Fruit fly (Drosophila melanogaster) whole organism, prepupa: ENCODE measurements around the gene CG4619.

Experiments
- Blimp-1 ChIP-seq: fragments of 200-800 bp; sonication (Bioruptor generic); optimal IDR thresholded peaks from 3 replicates; lab custom pipeline; 2017; ENCODE audit warnings: missing biosample characterization, missing genetic modification characterization, mild to moderate bottlenecking, moderate library complexity, missing genetic modification reagents
- CG10631 ChIP-seq: fragments of 200-800 bp; sonication (Bioruptor generic); optimal IDR thresholded peaks from 2 replicates; lab custom pipeline; 2016; ENCODE audit warnings: missing biosample characterization, missing genetic modification characterization
- CG10669 ChIP-seq: fragments of 200-800 bp; sonication (Bioruptor generic); optimal IDR thresholded peaks from 3 replicates; lab custom pipeline; 2018; ENCODE audit warnings: missing biosample characterization, mild to moderate bottlenecking, missing genetic modification characterization, moderate library complexity
- CG11902 ChIP-seq: fragments of 200-800 bp; sonication (Bioruptor generic); optimal IDR thresholded peaks from 3 replicates; lab custom pipeline; 2016; ENCODE audit warnings: missing biosample characterization, missing genetic modification characterization
- CG15336 ChIP-seq: fragments of 200-800 bp; sonication (Bioruptor generic); IDR thresholded peaks from 2 replicates; pipeline ENCODE4 v1.3.6; 2022; ENCODE audit warnings: missing biosample characterization, missing genetic modification characterization
- CG1621 ChIP-seq: fragments of 200-800 bp; sonication (Bioruptor generic); optimal IDR thresholded peaks from 3 replicates; lab custom pipeline; 2018; ENCODE audit warnings: missing biosample characterization, mild to moderate bottlenecking, missing genetic modification characterization
- CG16779 ChIP-seq: fragments of 200-800 bp; sonication (Bioruptor generic); optimal IDR thresholded peaks from 3 replicates; lab custom pipeline; 2017; ENCODE audit warnings: missing biosample characterization, mild to moderate bottlenecking, missing genetic modification characterization
- CG31627 ChIP-seq: fragments of 200-800 bp; sonication (Bioruptor generic); optimal IDR thresholded peaks from 3 replicates; lab custom pipeline; 2016; ENCODE audit warnings: missing biosample characterization, missing genetic modification characterization
- CG32006 ChIP-seq: fragments of 200-800 bp; sonication (Bioruptor generic); optimal IDR thresholded peaks from 3 replicates; lab custom pipeline; 2017; ENCODE audit warnings: missing biosample characterization, mild to moderate bottlenecking, missing genetic modification characterization
- CG34406 ChIP-seq: fragments of 200-800 bp; sonication (Bioruptor generic); optimal IDR thresholded peaks from 3 replicates; lab custom pipeline; 2016; ENCODE audit warnings: missing biosample characterization, missing genetic modification characterization
- CG3919 ChIP-seq: fragments of 200-800 bp; sonication (Bioruptor generic); optimal IDR thresholded peaks from 3 replicates; lab custom pipeline; 2016; ENCODE audit warnings: missing biosample characterization, missing genetic modification characterization
- CG4318 ChIP-seq: fragments of 200-800 bp; sonication (Bioruptor generic); optimal IDR thresholded peaks from 3 replicates; lab custom pipeline; 2017; ENCODE audit warnings: missing biosample characterization, mild to moderate bottlenecking, missing genetic modification characterization
- CG6276 ChIP-seq: fragments of 200-800 bp; sonication (Bioruptor generic); optimal IDR thresholded peaks from 2 replicates; lab custom pipeline; 2017; ENCODE audit warnings: missing biosample characterization, mild to moderate bottlenecking, missing genetic modification characterization
- CG6792 ChIP-seq: fragments of 200-800 bp; sonication (Bioruptor generic); optimal IDR thresholded peaks from 3 replicates; lab custom pipeline; 2016; ENCODE audit warnings: missing biosample characterization, missing genetic modification characterization
- CG6808 ChIP-seq: fragments of 200-800 bp; sonication (Bioruptor generic); optimal IDR thresholded peaks from 3 replicates; lab custom pipeline; 2017; ENCODE audit warnings: missing biosample characterization, missing genetic modification characterization, mild to moderate bottlenecking, moderate library complexity, missing genetic modification reagents
- CG6854 ChIP-seq: fragments of 200-800 bp; sonication (Bioruptor generic); optimal IDR thresholded peaks from 2 replicates; lab custom pipeline; 2017; ENCODE audit warnings: missing biosample characterization, mild to moderate bottlenecking, missing genetic modification characterization
- CG7368 ChIP-seq: fragments of 200-800 bp; sonication (Bioruptor generic); optimal IDR thresholded peaks from 3 replicates; lab custom pipeline; 2016; ENCODE audit warnings: missing biosample characterization, missing genetic modification characterization
- CG8119 ChIP-seq: fragments of 200-800 bp; sonication (Bioruptor generic); IDR thresholded peaks from 3 replicates; pipeline ENCODE4 v1.3.6; 2022; ENCODE audit warnings: missing biosample characterization, missing genetic modification characterization
- CG8632 ChIP-seq: fragments of 200-800 bp; sonication (Bioruptor generic); optimal IDR thresholded peaks from 3 replicates; lab custom pipeline; 2016; ENCODE audit warnings: missing biosample characterization, missing genetic modification characterization
- CG9139 ChIP-seq: fragments of 200-800 bp; sonication (Bioruptor generic); optimal IDR thresholded peaks from 3 replicates; lab custom pipeline; 2017; ENCODE audit warnings: missing biosample characterization, mild to moderate bottlenecking, missing genetic modification characterization
- Eip75B ChIP-seq: fragments of 200-800 bp; sonication (Bioruptor generic); optimal IDR thresholded peaks from 3 replicates; lab custom pipeline; 2016; ENCODE audit warnings: missing biosample characterization, missing genetic modification characterization
- Eip93F ChIP-seq: fragments of 200-800 bp; sonication (Bioruptor generic); optimal IDR thresholded peaks from 2 replicates; lab custom pipeline; 2016; ENCODE audit warnings: missing biosample characterization, mild to moderate bottlenecking, missing genetic modification characterization
- Ets21C ChIP-seq: fragments of 200-800 bp; sonication (Bioruptor generic); optimal IDR thresholded peaks from 3 replicates; lab custom pipeline; 2016; ENCODE audit warnings: missing biosample characterization, missing genetic modification characterization
- Ets96B ChIP-seq: fragments of 200-800 bp; optimal IDR thresholded peaks from 2 replicates; lab custom pipeline; 2019; ENCODE audit warnings: missing biosample characterization, mild to moderate bottlenecking, missing genetic modification characterization, moderate library complexity
- Gug ChIP-seq: fragments of 200-800 bp; sonication (Bioruptor generic); IDR thresholded peaks from 2 replicates; pipeline ENCODE4 v1.3.6; 2022; ENCODE audit warnings: missing biosample characterization, missing genetic modification characterization
- Hr38 ChIP-seq: sonication (Bioruptor generic); optimal IDR thresholded peaks from 2 replicates; lab custom pipeline; 2016; ENCODE audit warnings: missing biosample characterization, missing genetic modification characterization
- Hr39 ChIP-seq: fragments of 200-800 bp; sonication (Bioruptor generic); optimal IDR thresholded peaks from 2 replicates; lab custom pipeline; 2016; ENCODE audit warnings: missing biosample characterization, missing genetic modification characterization
- Hr4 ChIP-seq: fragments of 200-800 bp; sonication (Bioruptor generic); optimal IDR thresholded peaks from 3 replicates; lab custom pipeline; 2016; ENCODE audit warnings: missing biosample characterization, missing genetic modification characterization
- Sox102F ChIP-seq: fragments of 200-800 bp; sonication (Bioruptor generic); optimal IDR thresholded peaks from 2 replicates; lab custom pipeline; 2016; ENCODE audit warnings: missing biosample characterization, mild to moderate bottlenecking, missing genetic modification characterization
- Sox15 ChIP-seq: fragments of 200-800 bp; sonication (Bioruptor generic); optimal IDR thresholded peaks from 3 replicates; lab custom pipeline; 2016; ENCODE audit warnings: missing biosample characterization, missing genetic modification characterization
- dac ChIP-seq: fragments of 200-800 bp; sonication (Bioruptor generic); optimal IDR thresholded peaks from 2 replicates; lab custom pipeline; 2017; ENCODE audit warnings: missing biosample characterization, mild to moderate bottlenecking, missing genetic modification characterization
- dsx ChIP-seq: fragments of 200-800 bp; optimal IDR thresholded peaks from 3 replicates; lab custom pipeline; 2019; ENCODE audit warnings: missing biosample characterization, mild to moderate bottlenecking, missing genetic modification characterization, moderate library complexity; ENCODE audit not compliant: poor library complexity, severe bottlenecking
- eg ChIP-seq: fragments of 200-800 bp; sonication (Bioruptor generic); IDR thresholded peaks from 3 replicates; pipeline ENCODE4 v1.3.6; 2022; ENCODE audit warnings: missing biosample characterization, missing genetic modification characterization
- fd85E ChIP-seq: fragments of 200-800 bp; sonication (Bioruptor generic); optimal IDR thresholded peaks from 3 replicates; lab custom pipeline; 2016; ENCODE audit warnings: missing biosample characterization, missing genetic modification characterization
- fkh ChIP-seq: fragments of 200-800 bp; sonication (Bioruptor generic); optimal IDR thresholded peaks from 3 replicates; lab custom pipeline; 2017; ENCODE audit warnings: missing biosample characterization, mild to moderate bottlenecking, missing genetic modification characterization, moderate library complexity
- lz ChIP-seq: fragments of 200-800 bp; sonication (Bioruptor generic); optimal IDR thresholded peaks from 3 replicates; lab custom pipeline; 2016; ENCODE audit warnings: missing biosample characterization, missing genetic modification characterization
- net ChIP-seq: fragments of 200-800 bp; sonication (Bioruptor generic); optimal IDR thresholded peaks from 3 replicates; lab custom pipeline; 2016; ENCODE audit warnings: missing biosample characterization, missing genetic modification characterization
- pdm3 ChIP-seq: fragments of 200-800 bp; sonication (Bioruptor generic); optimal IDR thresholded peaks from 3 replicates; lab custom pipeline; 2016; ENCODE audit warnings: missing biosample characterization, missing genetic modification characterization
- salr ChIP-seq, 2 experiments: fragments of 200-800 bp; sonication (Bioruptor generic); optimal IDR thresholded peaks; 3 replicates each; lab custom pipeline; 2016 to 2018; ENCODE audit warnings: missing biosample characterization in 2 of 2, missing genetic modification characterization in 2 of 2, mild to moderate bottlenecking in 1 of 2
- spab ChIP-seq: fragments of 200-800 bp; sonication (Bioruptor generic); optimal IDR thresholded peaks from 2 replicates; lab custom pipeline; 2017; ENCODE audit warnings: missing biosample characterization, mild to moderate bottlenecking, missing genetic modification characterization, missing genetic modification reagents
- svp ChIP-seq: fragments of 200-800 bp; sonication (Bioruptor generic); peaks from one replicate; lab custom pipeline; 2016; ENCODE audit warnings: missing biosample characterization, missing genetic modification characterization
- topi ChIP-seq: fragments of 200-800 bp; sonication (Bioruptor generic); optimal IDR thresholded peaks from 3 replicates; lab custom pipeline; 2016; ENCODE audit warnings: missing biosample characterization, missing genetic modification characterization
- vri ChIP-seq: fragments of 200-800 bp; sonication (Bioruptor generic); optimal IDR thresholded peaks from 3 replicates; lab custom pipeline; 2016; ENCODE audit warnings: missing biosample characterization, mild to moderate bottlenecking, missing genetic modification characterization

CG4619 gene

DNA sequence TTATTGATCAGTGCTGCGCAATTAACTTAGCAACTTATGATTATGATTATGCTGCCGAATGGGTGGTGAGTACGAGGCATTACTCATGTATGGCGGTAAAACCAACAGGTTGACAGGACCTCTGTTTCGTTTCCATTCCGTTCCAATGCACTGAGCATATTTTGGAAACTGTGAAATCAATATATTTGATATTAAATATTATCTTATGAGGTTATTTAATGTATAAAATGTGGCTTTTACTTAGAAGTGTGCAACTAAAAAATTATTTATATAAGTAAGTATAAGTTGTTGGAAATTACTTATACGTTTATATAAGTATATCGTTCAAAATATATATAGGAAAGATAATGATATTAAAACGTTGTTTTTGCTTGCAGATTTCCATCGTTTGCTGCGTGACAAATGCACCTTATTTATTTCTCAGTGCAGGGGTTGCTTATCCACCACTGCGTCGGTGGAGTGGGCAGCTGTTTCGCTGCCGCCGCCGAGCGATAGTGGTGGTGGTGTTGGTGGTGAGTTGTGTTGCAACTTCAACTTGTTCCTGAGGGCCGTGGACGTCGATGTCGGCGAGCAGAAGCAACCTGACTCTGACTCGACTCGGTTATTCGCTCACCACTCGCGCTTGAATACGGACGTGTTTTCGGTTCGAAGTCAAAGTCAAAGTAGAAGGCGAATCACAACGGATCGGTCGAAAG, 45.6 kb downstream of the CG4619 start, which contains the start of gene bib (continued):
- TF ChIP-seq Eip75B (GFP tag; lab: Kevin White, UChicago) = peak; percentile 81
- TF ChIP-seq CG11902 = peak; percentile 64
- TF ChIP-seq Eip93F (GFP tag; lab: Kevin White, UChicago) = peak; percentile 60
- peak; percentile 76 for TF ChIP-seq CG1621 (tag; lab: Kevin White, UChicago)
- TF ChIP-seq CG31627 (GFP tag; lab: Kevin White, UChicago) = peak; percentile 59
- peak; percentile 90 for TF ChIP-seq svp (GFP tag; lab: Kevin White, UChicago)
- peak; percentile 93 for TF ChIP-seq CG3919 (GFP tag; lab: Kevin White, UChicago)
- peak; percentile 80 for TF ChIP-seq CG15336 (GFP tag; lab: Robert Waterston, UW)
- peak; percentile 82 for TF ChIP-seq CG16779 (tag; lab: Kevin White, UChicago)
- TF ChIP-seq fkh (GFP tag; lab: Kevin White, UChicago) = peak; percentile 25
- peak; percentile 92 for TF ChIP-seq CG32006 (GFP tag; lab: Kevin White, UChicago)
- peak; percentile 54 for TF ChIP-seq Hr39 (GFP tag; lab: Kevin White, UChicago)
- TF ChIP-seq CG8632 = peak; percentile 90
- peak; percentile 62 for TF ChIP-seq lz (GFP tag; lab: Kevin White, UChicago)
- TF ChIP-seq CG6792 (GFP tag; lab: Kevin White, UChicago) = peak; percentile 88
- peak; percentile 84 for TF ChIP-seq Sox102F (GFP tag; lab: Kevin White, UChicago)
- peak; percentile 84 for TF ChIP-seq CG4318 (GFP tag; lab: Kevin White, UChicago)

DNA sequence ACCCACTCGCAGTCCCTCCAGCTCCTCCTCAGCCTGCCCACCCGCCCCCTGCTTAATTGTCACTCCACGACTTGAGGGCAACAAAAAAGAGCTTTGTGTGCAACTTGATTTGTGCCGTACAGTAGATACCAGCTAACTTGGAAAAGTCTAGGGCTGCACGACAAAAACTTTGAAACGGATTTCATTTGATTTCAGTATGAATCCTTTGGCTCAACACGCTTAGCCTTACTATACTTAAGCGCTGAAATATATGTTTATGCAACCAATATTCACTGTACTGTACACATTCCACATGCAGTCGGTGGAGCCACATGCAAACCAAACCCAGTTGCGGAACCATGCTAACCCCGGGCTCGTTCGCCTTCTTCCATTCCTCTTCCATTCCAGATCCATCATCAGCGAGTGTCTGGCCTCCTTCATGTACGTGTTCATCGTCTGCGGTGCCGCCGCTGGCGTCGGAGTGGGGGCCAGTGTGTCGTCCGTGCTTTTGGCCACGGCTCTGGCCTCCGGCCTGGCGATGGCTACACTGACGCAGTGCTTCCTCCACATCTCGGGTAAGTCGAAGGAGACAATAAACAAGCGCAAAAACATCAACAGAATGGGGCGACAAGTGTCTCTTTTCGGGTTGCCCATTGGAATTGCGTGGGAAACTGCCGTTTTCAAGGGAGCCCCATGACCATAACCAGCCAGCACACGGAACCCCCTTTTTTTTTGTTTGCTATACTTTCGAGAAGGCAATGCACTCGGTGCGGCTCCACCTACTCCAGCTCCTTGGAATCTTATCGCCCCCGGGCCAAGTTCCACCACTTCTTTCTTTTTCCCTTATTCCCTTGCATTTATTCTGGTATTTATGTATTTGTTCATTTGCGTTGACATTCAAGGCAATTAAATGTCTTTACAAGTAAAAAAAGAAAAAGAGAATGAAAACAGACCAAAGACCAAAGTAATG, 48.0 kb downstream of the CG4619 start:
- no peak for TF ChIP-seq Hr38
- peak; percentile 93 for TF ChIP-seq spab (GFP tag; lab: Kevin White, UChicago)
- peak; percentile 91 for TF ChIP-seq CG7368 (GFP tag; lab: Kevin White, UChicago)
- peak; percentile 93 for TF ChIP-seq CG31627 (GFP tag; lab: Kevin White, UChicago)
- TF ChIP-seq dsx (GFP tag; lab: Kevin White, UChicago) = peak; percentile 94
- peak; percentile 66 to 90 for TF ChIP-seq salr (GFP tag; optimal IDR thresholded peaks at IDR 0.05; lab: Kevin White, UChicago)
- TF ChIP-seq Eip93F (GFP tag; lab: Kevin White, UChicago) = peak; percentile 87
- TF ChIP-seq CG6808 (GFP tag; lab: Kevin White, UChicago) = peak; percentile 92
- peak; percentile 90 for TF ChIP-seq CG11902
- TF ChIP-seq net (GFP tag; lab: Kevin White, UChicago) = peak; percentile 90
- TF ChIP-seq CG4318 (GFP tag; lab: Kevin White, UChicago) = peak; percentile 78
- TF ChIP-seq CG6854 (GFP tag; lab: Kevin White, UChicago) = peak; percentile 88
- TF ChIP-seq CG6792 (GFP tag; lab: Kevin White, UChicago) = peak; percentile 90
- TF ChIP-seq Gug (GFP tag; lab: Robert Waterston, UW) = peak; percentile 88
- TF ChIP-seq Ets96B (tag; lab: Kevin White, UChicago) = peak; percentile 94
- TF ChIP-seq dac = peak; percentile 49
- peak; percentile 94 for TF ChIP-seq Sox102F (GFP tag; lab: Kevin White, UChicago)
- peak; percentile 59 for TF ChIP-seq Hr4
- TF ChIP-seq CG6276 (GFP tag; lab: Kevin White, UChicago) = peak; percentile 83
- TF ChIP-seq lz (GFP tag; lab: Kevin White, UChicago) = peak; percentile 81
- TF ChIP-seq Blimp-1 (GFP tag; lab: Kevin White, UChicago) = peak; percentile 78
- TF ChIP-seq CG34406 (GFP tag; lab: Kevin White, UChicago) = peak; percentile 91
- TF ChIP-seq CG32006 (GFP tag; lab: Kevin White, UChicago) = peak; percentile 88
- peak; percentile 93 for TF ChIP-seq CG1621 (tag; lab: Kevin White, UChicago)
- TF ChIP-seq CG3919 (GFP tag; lab: Kevin White, UChicago) = peak; percentile 95
- peak; percentile 75 for TF ChIP-seq vri (GFP tag; lab: Kevin White, UChicago)
- TF ChIP-seq fd85E = peak; percentile 84
- TF ChIP-seq CG10669 (GFP tag; lab: Kevin White, UChicago) = peak; percentile 94
- TF ChIP-seq eg = peak; percentile 94
- TF ChIP-seq Ets21C (GFP tag; lab: Kevin White, UChicago) = peak; percentile 88
- peak; percentile 90 for TF ChIP-seq CG8119 (GFP tag; lab: Robert Waterston, UW)
- peak; percentile 89 for TF ChIP-seq pdm3 (GFP tag; lab: Kevin White, UChicago)
- TF ChIP-seq CG9139 (GFP tag; lab: Kevin White, UChicago) = peak; percentile 90
- TF ChIP-seq topi (GFP tag; lab: Kevin White, UChicago) = peak; percentile 92
- TF ChIP-seq CG15336 (GFP tag; lab: Robert Waterston, UW) = peak; percentile 91
- TF ChIP-seq CG10631 = peak; percentile 94
- TF ChIP-seq Sox15 (GFP tag; lab: Kevin White, UChicago) = peak; percentile 80
- TF ChIP-seq CG8632 = peak; percentile 85
